Comparison of ENCODE assay signal across 5 worm cellular contexts in genomic region chrIII:8809245-8809971, ce11.
A peak's percentile ranks its signal among the peaks of the same experiment; 100 is the strongest.
TF ChIP-seq lines count a peak whose summit lies in the region.

prx-19 (minus strand) TSS chrIII:8809295.

TF ChIP-seq in whole organism, L1 larva, 84 proteins besides CTCF, POLR2A, EP300 and RAD21 (continued from another document and continues in another):
- peak; percentile 90 to 95 for TF ChIP-seq efl-1 (optimal IDR thresholded peaks at IDR 0.05; lab: Kevin White, UChicago)
- peak; percentile 95 to 100 for TF ChIP-seq efl-1 (GFP tag; optimal IDR thresholded peaks at IDR 0.05 in 1 of 2; lab: Kevin White, UChicago)
- peak; percentile 54 for TF ChIP-seq nhr-47 (tag; optimal IDR thresholded peaks at IDR 0.05; lab: Kevin White, UChicago)
- peak; percentile 32 for TF ChIP-seq lin-14 (GFP tag; optimal IDR thresholded peaks at IDR 0.05; lab: Kevin White, UChicago)
- TF ChIP-seq lin-35 (GFP tag; optimal IDR thresholded peaks at IDR 0.05; lab: Kevin White, UChicago): peak; percentile 94 to 98
- no peak for TF ChIP-seq ztf-11 (tag; optimal IDR thresholded peaks at IDR 0.05; lab: Kevin White, UChicago)
- no peak for TF ChIP-seq fos-1 (tag; optimal IDR thresholded peaks at IDR 0.05; lab: Kevin White, UChicago)
- TF ChIP-seq lin-39 (tag; optimal IDR thresholded peaks at IDR 0.05; lab: Kevin White, UChicago): peak; percentile 11
- no peak for TF ChIP-seq unc-98 (GFP tag; IDR thresholded peaks at IDR 0.05; lab: Robert Waterston, UW)
- peak; percentile 68 for TF ChIP-seq nhr-20 (tag; optimal IDR thresholded peaks at IDR 0.05; lab: Kevin White, UChicago)
- no peak for TF ChIP-seq ztf-4 (tag; optimal IDR thresholded peaks at IDR 0.05; lab: Kevin White, UChicago)
- TF ChIP-seq unc-30 (tag; optimal IDR thresholded peaks at IDR 0.05; lab: Kevin White, UChicago): no peak
- no peak for TF ChIP-seq egl-13 (tag; optimal IDR thresholded peaks at IDR 0.05; lab: Kevin White, UChicago)
- no peak for TF ChIP-seq hpl-2 (GFP tag; optimal IDR thresholded peaks at IDR 0.05; lab: Kevin White, UChicago)
- TF ChIP-seq alr-1 (tag; optimal IDR thresholded peaks at IDR 0.05; lab: Kevin White, UChicago; ENCODE audit: borderline replicate concordance): no peak
- TF ChIP-seq C16A3.4 (tag; optimal IDR thresholded peaks at IDR 0.05; lab: Kevin White, UChicago): peak; percentile 60
- no peak for TF ChIP-seq nhr-11 (tag; optimal IDR thresholded peaks at IDR 0.05; lab: Kevin White, UChicago)
- peak; percentile 90 to 94 (median 93) for TF ChIP-seq dpl-1 (GFP tag; optimal IDR thresholded peaks at IDR 0.05; lab: Kevin White, UChicago)
- no peak for TF ChIP-seq egl-27 (tag; optimal IDR thresholded peaks at IDR 0.05; lab: Kevin White, UChicago)
- no peak for TF ChIP-seq aly-2 (tag; optimal IDR thresholded peaks at IDR 0.05; lab: Kevin White, UChicago)
- no peak for TF ChIP-seq nhr-84 (tag; optimal IDR thresholded peaks at IDR 0.05; lab: Kevin White, UChicago)
- peak; percentile 59 for TF ChIP-seq snu-23 (GFP tag; optimal IDR thresholded peaks at IDR 0.05; lab: Kevin White, UChicago)
- TF ChIP-seq ceh-82 (tag; optimal IDR thresholded peaks at IDR 0.05; lab: Kevin White, UChicago): peak in 2 of 3 experiments; percentile 36 to 67
- TF ChIP-seq mep-1 (tag; optimal IDR thresholded peaks at IDR 0.05; lab: Kevin White, UChicago): peak; percentile 66
- TF ChIP-seq lin-15B (tag; optimal IDR thresholded peaks at IDR 0.05; lab: Kevin White, UChicago): peak; percentile 46
- no peak for TF ChIP-seq tlp-1 (tag; optimal IDR thresholded peaks at IDR 0.05; lab: Kevin White, UChicago)
- TF ChIP-seq rnt-1 (tag; optimal IDR thresholded peaks at IDR 0.05; lab: Kevin White, UChicago): peak; percentile 57

TF ChIP-seq in whole organism, L2 larva, 48 proteins besides CTCF, POLR2A, EP300 and RAD21 (continued from another document):
- TF ChIP-seq nhr-23 (tag; optimal IDR thresholded peaks at IDR 0.05; lab: Kevin White, UChicago) (no peak), F13H6.1 (tag; optimal IDR thresholded peaks at IDR 0.05; lab: Kevin White, UChicago) (peak; percentile 43), C34F6.9 (tag; optimal IDR thresholded peaks at IDR 0.05; lab: Kevin White, UChicago) (peak; percentile 62), lin-39 (tag; optimal IDR thresholded peaks at IDR 0.05; lab: Kevin White, UChicago) (no peak), crh-2 (tag; optimal IDR thresholded peaks at IDR 0.05; lab: Kevin White, UChicago) (peak; percentile 30), gmeb-1 (tag; optimal IDR thresholded peaks at IDR 0.05; lab: Kevin White, UChicago) (peak; percentile 92), lin-13 (GFP tag; optimal IDR thresholded peaks at IDR 0.05; lab: Kevin White, UChicago) (peak; percentile 15), sma-3 (GFP tag; optimal IDR thresholded peaks at IDR 0.05; lab: Kevin White, UChicago) (peak; percentile 19)

TF ChIP-seq in whole organism, L3 larva, 47 proteins besides CTCF, POLR2A, EP300 and RAD21 (continued from another document):
- TF ChIP-seq nhr-43 (tag; optimal IDR thresholded peaks at IDR 0.05; lab: Kevin White, UChicago; ENCODE audit: poor library complexity, severe bottlenecking) (peak; percentile 0), ama-1 (optimal IDR thresholded peaks at IDR 0.05; lab: Kevin White, UChicago) (no peak), mml-1 (tag; optimal IDR thresholded peaks at IDR 0.05; lab: Kevin White, UChicago) (no peak), skn-1 (tag; optimal IDR thresholded peaks at IDR 0.05; lab: Kevin White, UChicago) (peak; percentile 57), egl-5 (tag; optimal IDR thresholded peaks at IDR 0.05; lab: Kevin White, UChicago) (peak; percentile 32), lin-15B (tag; optimal IDR thresholded peaks at IDR 0.05; lab: Kevin White, UChicago) (peak; percentile 63)

TF ChIP-seq in whole organism, L4 larva, 104 proteins besides CTCF, POLR2A, EP300 and RAD21 (continued from another document):
- TF ChIP-seq unc-62 (GFP tag; optimal IDR thresholded peaks at IDR 0.05 in 1 of 2; lab: Kevin White, UChicago) (peak in 1 of 2 experiments; percentile 39), unc-62 (tag; optimal IDR thresholded peaks at IDR 0.05; lab: Kevin White, UChicago) (no peak), vab-7 (GFP tag; IDR thresholded peaks at IDR 0.05; lab: Robert Waterston, UW) (no peak), ceh-44 (GFP tag; IDR thresholded peaks at IDR 0.05; lab: Robert Waterston, UW) (no peak), nhr-77 (tag; optimal IDR thresholded peaks at IDR 0.05; lab: Kevin White, UChicago) (no peak), lin-38 (GFP tag; IDR thresholded peaks at IDR 0.05; lab: Robert Waterston, UW) (peak; percentile 87), Y5F2A.4 (GFP tag; optimal IDR thresholded peaks at IDR 0.05; lab: Kevin White, UChicago) (no peak), daf-16 (GFP tag; optimal IDR thresholded peaks at IDR 0.05; lab: Kevin White, UChicago) (no peak), daf-16 (tag; optimal IDR thresholded peaks at IDR 0.05; lab: Kevin White, UChicago) (peak; percentile 13), F44E2.7 (GFP tag; IDR thresholded peaks at IDR 0.05; lab: Robert Waterston, UW) (no peak), ZK337.2 (GFP tag; IDR thresholded peaks at IDR 0.05; lab: Robert Waterston, UW) (no peak)
TF ChIP-seq in whole organism, L4 larva: peak in this region for 9.

TF ChIP-seq in whole organism, late embryonic, 69 proteins besides CTCF, POLR2A, EP300 and RAD21 (continued from another document):
- peak; percentile 15 for TF ChIP-seq unc-55 (GFP tag; optimal IDR thresholded peaks at IDR 0.05; lab: Kevin White, UChicago)
- TF ChIP-seq ref-2 (tag; optimal IDR thresholded peaks at IDR 0.05; lab: Kevin White, UChicago): no peak
- TF ChIP-seq C08G9.2 (tag; optimal IDR thresholded peaks at IDR 0.05; lab: Kevin White, UChicago): no peak
- TF ChIP-seq sdc-2 (tag; optimal IDR thresholded peaks at IDR 0.05; lab: Kevin White, UChicago): no peak
- no peak for TF ChIP-seq mec-3 (tag; optimal IDR thresholded peaks at IDR 0.05; lab: Kevin White, UChicago; ENCODE audit: borderline replicate concordance)
